Fruit fly (Drosophila melanogaster): ENCODE measurements around the gene CG1812.

DNA sequence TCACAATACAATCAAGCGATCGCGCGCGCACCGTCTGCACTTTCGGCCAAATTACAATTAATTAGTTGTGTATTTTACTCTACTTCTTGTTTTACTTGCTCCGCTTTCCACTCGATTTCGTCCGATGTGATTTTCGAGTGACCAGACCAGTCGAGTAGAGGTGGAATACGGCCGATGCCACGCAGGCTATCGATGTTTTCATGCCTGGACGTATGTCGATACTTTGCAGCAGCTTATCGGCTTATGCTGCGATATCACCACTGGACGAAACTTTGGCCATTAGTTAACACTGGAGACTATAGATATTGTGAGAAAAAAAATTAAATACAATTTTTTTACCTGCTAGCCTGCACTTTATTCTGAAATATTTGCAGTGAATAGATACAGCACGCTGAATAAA is 804 bp upstream of the CG1812 start, which contains the start of gene RhoGAP19D:
- no peak for TF ChIP-seq EcR (GFP tag; optimal IDR thresholded peaks at IDR 0.05)
- TF ChIP-seq CG8478 (optimal IDR thresholded peaks at IDR 0.05), result no peak
- TF ChIP-seq psq (optimal IDR thresholded peaks at IDR 0.05), result no peak
